Fruit fly (Drosophila melanogaster) S2 (cell line): ENCODE data around the gene pygo.

Source experiments
- CG8478 ChIP-seq: fragments of >200 bp; optimal IDR thresholded peaks from 2 replicates; lab custom pipeline; 2018
- CTCF ChIP-seq, 2 experiments: fragments of >200 bp; optimal IDR thresholded peaks; 2 replicates each; lab custom pipeline; 2018

dm6 chr3R:31603246-31603645 is 22.7 kb upstream of the pygo start:
- TF ChIP-seq CG8478 (lab: Kevin White, UChicago) = no peak
- no peak for TF ChIP-seq CTCF (optimal IDR thresholded peaks at IDR 0.05; lab: Kevin White, UChicago)
